Worm (Caenorhabditis elegans) whole organism, late embryonic: ENCODE results near the gene T01B7.9.

ENCODE experiments used
- C08G9.2 ChIP-seq: sonication (generic microtip); optimal IDR thresholded peaks from 2 replicates; lab custom pipeline; 2016; ENCODE audit warnings: mild to moderate bottlenecking, missing genetic modification characterization, moderate library complexity, missing compliant biosample characterization
- K09A11.1 ChIP-seq: sonication (generic microtip); optimal IDR thresholded peaks from 2 replicates; lab custom pipeline; 2017; ENCODE audit warnings: antibody characterized with exemption, mild to moderate bottlenecking, missing genetic modification characterization, missing compliant biosample characterization; ENCODE audit not compliant: insufficient read depth
- Y22D7AL.16 ChIP-seq: sonication (generic microtip); optimal IDR thresholded peaks from 2 replicates; lab custom pipeline; 2016; ENCODE audit warnings: missing genetic modification characterization, missing compliant biosample characterization
- ahr-1 ChIP-seq: sonication (generic microtip); optimal IDR thresholded peaks from 2 replicates; lab custom pipeline; 2016; ENCODE audit warnings: missing genetic modification characterization, missing compliant biosample characterization
- ceh-18 ChIP-seq: sonication (generic microtip); optimal IDR thresholded peaks from 2 replicates; lab custom pipeline; 2016; ENCODE audit warnings: missing genetic modification characterization, missing compliant biosample characterization
- ceh-19 ChIP-seq: fragments of 200-800 bp; sonication (Bioruptor generic); optimal IDR thresholded peaks from 2 replicates; lab custom pipeline; 2018; ENCODE audit warnings: mild to moderate bottlenecking, missing genetic modification characterization, missing compliant biosample characterization
- ceh-22 ChIP-seq: sonication (generic microtip); optimal IDR thresholded peaks from 2 replicates; lab custom pipeline; 2017; ENCODE audit warnings: missing biosample characterization, missing genetic modification characterization
- ceh-24 ChIP-seq: sonication (generic microtip); optimal IDR thresholded peaks from 2 replicates; lab custom pipeline; 2016; ENCODE audit warnings: mild to moderate bottlenecking, missing genetic modification characterization, missing compliant biosample characterization
- ceh-34 ChIP-seq: sonication (generic microtip); optimal IDR thresholded peaks from 2 replicates; lab custom pipeline; 2016; ENCODE audit warnings: mild to moderate bottlenecking, missing genetic modification characterization, missing compliant biosample characterization
- ceh-48 ChIP-seq: sonication (generic microtip); optimal IDR thresholded peaks from 2 replicates; lab custom pipeline; 2016; ENCODE audit warnings: missing genetic modification characterization, inconsistent platforms, missing compliant biosample characterization
- ceh-9 ChIP-seq: sonication (generic microtip); optimal IDR thresholded peaks from 2 replicates; lab custom pipeline; 2016; ENCODE audit warnings: mild to moderate bottlenecking, missing genetic modification characterization, inconsistent platforms, missing compliant biosample characterization
- che-1 ChIP-seq: sonication (generic microtip); optimal IDR thresholded peaks from 2 replicates; lab custom pipeline; 2016; ENCODE audit warnings: mild to moderate bottlenecking, missing genetic modification characterization, missing compliant biosample characterization
- dve-1 ChIP-seq: sonication (generic microtip); optimal IDR thresholded peaks from 2 replicates; lab custom pipeline; 2017; ENCODE audit warnings: antibody characterized with exemption, mild to moderate bottlenecking, missing genetic modification characterization, missing compliant biosample characterization
- elt-2 ChIP-seq: sonication (generic microtip); optimal IDR thresholded peaks from 2 replicates; lab custom pipeline; 2016; ENCODE audit warnings: missing genetic modification reagents, missing genetic modification characterization, missing compliant biosample characterization
- elt-4 ChIP-seq: sonication (generic microtip); optimal IDR thresholded peaks from 2 replicates; lab custom pipeline; 2016; ENCODE audit warnings: missing genetic modification characterization, missing compliant biosample characterization
- eyg-1 ChIP-seq: sonication (generic microtip); optimal IDR thresholded peaks from 2 replicates; lab custom pipeline; 2016; ENCODE audit warnings: missing genotype, missing genetic modification characterization, missing compliant biosample characterization
- fax-1 ChIP-seq: sonication (generic microtip); optimal IDR thresholded peaks from 2 replicates; lab custom pipeline; 2016; ENCODE audit warnings: missing genotype, missing genetic modification characterization, missing compliant biosample characterization
- gmeb-2 ChIP-seq: sonication (generic microtip); optimal IDR thresholded peaks from 2 replicates; lab custom pipeline; 2016; ENCODE audit warnings: missing genetic modification characterization, inconsistent platforms, missing compliant biosample characterization
- hlh-30 ChIP-seq: sonication (generic microtip); optimal IDR thresholded peaks from 2 replicates; lab custom pipeline; 2017; ENCODE audit warnings: antibody characterized with exemption, missing genetic modification characterization, missing compliant biosample characterization; ENCODE audit not compliant: insufficient read depth
- hlh-6 ChIP-seq: sonication (generic microtip); optimal IDR thresholded peaks from 2 replicates; lab custom pipeline; 2016; ENCODE audit warnings: missing genotype, missing genetic modification characterization, missing compliant biosample characterization
- madf-2 ChIP-seq: sonication (generic microtip); optimal IDR thresholded peaks from 2 replicates; lab custom pipeline; 2017; ENCODE audit warnings: missing genetic modification characterization, missing compliant biosample characterization
- nfya-1 ChIP-seq: sonication (generic microtip); optimal IDR thresholded peaks from 2 replicates; lab custom pipeline; 2017; ENCODE audit warnings: missing genetic modification characterization, mild to moderate bottlenecking, missing compliant biosample characterization, antibody characterized with exemption, moderate library complexity
- npax-4 ChIP-seq: sonication (generic microtip); optimal IDR thresholded peaks from 2 replicates; lab custom pipeline; 2016; ENCODE audit warnings: missing genetic modification characterization, missing compliant biosample characterization
- odd-2 ChIP-seq: sonication (generic microtip); optimal IDR thresholded peaks from 2 replicates; lab custom pipeline; 2017; ENCODE audit warnings: antibody characterized with exemption, mild to moderate bottlenecking, missing genetic modification characterization, missing compliant biosample characterization
- pat-9 ChIP-seq: fragments of 200-800 bp; sonication (Bioruptor generic); optimal IDR thresholded peaks from 2 replicates; lab custom pipeline; 2018; ENCODE audit warnings: mild to moderate bottlenecking, missing genetic modification characterization, moderate library complexity, missing compliant biosample characterization
- pha-4 ChIP-seq: fragments of 150-350 bp; optimal IDR thresholded peaks from 2 replicates; lab custom pipeline; 2018; ENCODE audit warnings: missing biosample characterization, missing genetic modification reagents, missing genetic modification characterization
- pqm-1 ChIP-seq: sonication (generic microtip); optimal IDR thresholded peaks from 2 replicates; lab custom pipeline; 2016; ENCODE audit warnings: missing genetic modification characterization, missing compliant biosample characterization
- pros-1 ChIP-seq: fragments of 150-350 bp; optimal IDR thresholded peaks from 2 replicates; lab custom pipeline; 2014; ENCODE audit warnings: missing biosample characterization, missing genetic modification reagents, missing genetic modification characterization
- ref-2 ChIP-seq: sonication (generic microtip); optimal IDR thresholded peaks from 2 replicates; lab custom pipeline; 2016; ENCODE audit warnings: missing genetic modification characterization, missing compliant biosample characterization
- rnt-1 ChIP-seq: sonication (generic microtip); optimal IDR thresholded peaks from 2 replicates; lab custom pipeline; 2016; ENCODE audit warnings: missing genetic modification characterization, missing compliant biosample characterization
- unc-3 ChIP-seq, 2 experiments: fragments of 200-800 bp in 1 of 2; sonication (Bioruptor generic) in 1 of 2; sonication (generic microtip) in 1 of 2; conservative IDR thresholded peaks in 1 of 2; optimal IDR thresholded peaks in 1 of 2; 2 replicates each; pipeline versions ENCODE4 v1.3.6 to Lab custom; 2016 to 2022; ENCODE audit warnings: missing compliant biosample characterization in 2 of 2, missing genetic modification characterization in 2 of 2, missing genetic modification reagents in 1 of 2
- unc-42 ChIP-seq: sonication (generic microtip); optimal IDR thresholded peaks from 2 replicates; lab custom pipeline; 2016; ENCODE audit warnings: missing genotype, missing genetic modification characterization, missing compliant biosample characterization
- unc-55 ChIP-seq: sonication (generic microtip); optimal IDR thresholded peaks from 2 replicates; lab custom pipeline; 2017; ENCODE audit warnings: missing biosample characterization, missing genetic modification reagents, missing genetic modification characterization
- zip-5 ChIP-seq: sonication (generic microtip); optimal IDR thresholded peaks from 2 replicates; lab custom pipeline; 2016; ENCODE audit warnings: missing genetic modification characterization, missing compliant biosample characterization

T01B7.9 gene

ce11 chrII:8744555-8745448 lies 18.2 kb upstream of the T01B7.9 start:
- no peak for TF ChIP-seq madf-2
- no peak for TF ChIP-seq gmeb-2
- no peak for TF ChIP-seq unc-55
- TF ChIP-seq pros-1 (tag; lab: Kevin White, UChicago) = no peak
- TF ChIP-seq che-1 (tag; lab: Kevin White, UChicago) = no peak
- no peak for TF ChIP-seq zip-5 (tag; lab: Kevin White, UChicago)
- no peak for TF ChIP-seq dve-1 (tag; lab: Kevin White, UChicago)
- no peak for TF ChIP-seq odd-2
- no peak for TF ChIP-seq ceh-19 (GFP tag; lab: Kevin White, UChicago)
- no peak for TF ChIP-seq eyg-1
- no peak for TF ChIP-seq ceh-34 (tag; lab: Kevin White, UChicago)
- no peak for TF ChIP-seq C08G9.2
- TF ChIP-seq Y22D7AL.16 (tag; lab: Kevin White, UChicago) = no peak
- no peak for TF ChIP-seq nfya-1
- TF ChIP-seq pha-4 (tag; lab: Kevin White, UChicago) = no peak

ce11 chrII:8743379-8744173 lies 17.0 kb upstream of the T01B7.9 start, which contains the start of gene mak-1:
TSS of gene mak-1 (plus strand) at chrII:8744071.
- TF ChIP-seq pat-9 (tag; lab: Kevin White, UChicago) = no peak
- peak; percentile 68 for TF ChIP-seq ceh-18 (tag; lab: Kevin White, UChicago)
- no peak for TF ChIP-seq elt-4 (tag; lab: Kevin White, UChicago)
- TF ChIP-seq zip-5 (tag; lab: Kevin White, UChicago) = no peak
- TF ChIP-seq pqm-1 (tag; lab: Kevin White, UChicago) = no peak
- TF ChIP-seq ceh-22 (tag; lab: Kevin White, UChicago) = no peak
- no peak for TF ChIP-seq unc-3 (GFP tag; conservative IDR thresholded peaks at IDR 0.05; lab: Robert Waterston, UW)
- no peak for TF ChIP-seq unc-3 (tag; optimal IDR thresholded peaks at IDR 0.05; lab: Kevin White, UChicago)
- TF ChIP-seq C08G9.2 = peak; percentile 41
- no peak for TF ChIP-seq ceh-9 (tag; lab: Kevin White, UChicago)
- no peak for TF ChIP-seq ahr-1 (tag; lab: Kevin White, UChicago)
- TF ChIP-seq che-1 (tag; lab: Kevin White, UChicago) = no peak
- TF ChIP-seq elt-2 (tag; lab: Kevin White, UChicago) = no peak
- TF ChIP-seq ceh-24 = no peak
- TF ChIP-seq fax-1 (tag; lab: Kevin White, UChicago) = no peak
- TF ChIP-seq rnt-1 (tag; lab: Kevin White, UChicago) = peak; percentile 4
- peak; percentile 32 for TF ChIP-seq nfya-1
- no peak for TF ChIP-seq Y22D7AL.16 (tag; lab: Kevin White, UChicago)

ce11 chrII:8742972-8743371 lies 16.4 kb upstream of the T01B7.9 start:
- no peak for TF ChIP-seq npax-4
- TF ChIP-seq hlh-6 (tag; lab: Kevin White, UChicago) = no peak
- peak; percentile 40 for TF ChIP-seq unc-42 (tag; lab: Kevin White, UChicago)
- TF ChIP-seq K09A11.1 = no peak
- TF ChIP-seq pat-9 (tag; lab: Kevin White, UChicago) = no peak
- no peak for TF ChIP-seq ref-2 (tag; lab: Kevin White, UChicago)
- peak; percentile 25 for TF ChIP-seq hlh-30 (tag; lab: Kevin White, UChicago)
- peak; percentile 2 for TF ChIP-seq ceh-48
